Fruit fly (Drosophila melanogaster): ENCODE measurements around the gene Nnf1b.

The Nnf1b gene

DNA sequence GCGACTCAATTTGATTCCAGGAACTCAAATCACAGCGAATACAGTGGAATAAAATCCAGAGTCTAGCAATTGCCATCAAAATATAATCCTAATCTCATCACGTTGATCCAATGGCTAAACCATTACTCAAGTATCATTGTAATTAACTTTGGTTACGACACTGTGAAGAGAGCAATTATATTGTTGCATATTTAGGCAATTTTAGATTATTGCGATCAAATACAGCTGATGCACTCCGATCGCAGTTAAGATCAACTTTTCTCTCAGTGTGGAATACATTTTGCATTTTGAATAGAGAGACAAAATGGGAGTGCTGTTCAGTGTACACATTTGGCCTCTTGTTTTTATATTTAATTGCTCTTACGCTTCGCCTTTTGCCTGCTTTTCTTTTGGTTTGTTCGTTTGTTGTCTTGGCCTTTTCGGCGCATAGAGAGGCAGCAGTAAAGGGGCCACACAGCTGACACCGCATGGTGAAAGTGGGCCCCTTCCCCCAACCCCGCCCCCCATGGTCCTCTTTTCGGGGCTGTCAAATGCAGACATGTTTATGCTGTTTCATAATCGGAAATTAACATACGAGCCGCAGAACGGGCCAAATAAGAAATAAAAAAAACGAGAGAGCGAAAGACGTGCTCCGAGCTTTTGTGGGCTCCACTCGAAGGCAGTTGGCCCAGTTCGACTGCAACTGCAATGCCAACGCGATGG lies 35.9 kb downstream of the Nnf1b start (continued):
- TF ChIP-seq CG2875 (GFP tag; optimal IDR thresholded peaks at IDR 0.05): peak; percentile 56
- no peak for TF ChIP-seq klu (GFP tag; IDR thresholded peaks at IDR 0.05)
- TF ChIP-seq Ptx1 (GFP tag; IDR thresholded peaks at IDR 0.05): peak; percentile 71
- TF ChIP-seq CG15269 (tag; optimal IDR thresholded peaks at IDR 0.05): peak; percentile 61
- peak; percentile 49 for TF ChIP-seq Hr3 (GFP tag; optimal IDR thresholded peaks at IDR 0.05)
- no peak for TF ChIP-seq tll (GFP tag; optimal IDR thresholded peaks at IDR 0.05)
- TF ChIP-seq org-1 (GFP tag; optimal IDR thresholded peaks at IDR 0.05): peak; percentile 58
- no peak for TF ChIP-seq fd102C (GFP tag; optimal IDR thresholded peaks at IDR 0.05)
- no peak for TF ChIP-seq CG1024 (GFP tag; IDR thresholded peaks at IDR 0.05)
- no peak for TF ChIP-seq gt (GFP tag; IDR thresholded peaks at IDR 0.05)
- no peak for TF ChIP-seq usp (GFP tag; optimal IDR thresholded peaks at IDR 0.05)
- peak; percentile 18 for TF ChIP-seq CG12299 (tag; optimal IDR thresholded peaks at IDR 0.05)
- peak; percentile 37 for TF ChIP-seq CG9727 (GFP tag; optimal IDR thresholded peaks at IDR 0.05)
- TF ChIP-seq slp2 (GFP tag; optimal IDR thresholded peaks at IDR 0.05): peak; percentile 62
- TF ChIP-seq Mrtf (GFP tag; IDR thresholded peaks at IDR 0.05): no peak
- peak; percentile 87 for TF ChIP-seq CG1603 (tag; optimal IDR thresholded peaks at IDR 0.05)
- TF ChIP-seq Ets97D (GFP tag; optimal IDR thresholded peaks at IDR 0.05): no peak
- TF ChIP-seq Dip3 (GFP tag; optimal IDR thresholded peaks at IDR 0.05): peak; percentile 17
- TF ChIP-seq Hey (tag; optimal IDR thresholded peaks at IDR 0.05): no peak
- no peak for TF ChIP-seq CG9876 (GFP tag; optimal IDR thresholded peaks at IDR 0.05)
- peak; percentile 45 for TF ChIP-seq CG5180 (GFP tag; optimal IDR thresholded peaks at IDR 0.05)
- peak; percentile 88 for TF ChIP-seq dmrt99B (tag; optimal IDR thresholded peaks at IDR 0.05)
- TF ChIP-seq CG15073 (GFP tag; optimal IDR thresholded peaks at IDR 0.05): no peak
- TF ChIP-seq CG1602 (GFP tag; optimal IDR thresholded peaks at IDR 0.05): peak; percentile 38
- peak; percentile 49 for TF ChIP-seq lilli (GFP tag; optimal IDR thresholded peaks at IDR 0.05)
- TF ChIP-seq CG17328 (GFP tag; IDR thresholded peaks at IDR 0.05): peak; percentile 59; the same call in 1 of the 2 replicates
- peak; percentile 50 for TF ChIP-seq CG8924 (tag; optimal IDR thresholded peaks at IDR 0.05)
- peak; percentile 76 for TF ChIP-seq CG18262 (tag; optimal IDR thresholded peaks at IDR 0.05)
- peak; percentile 52 for TF ChIP-seq CG8089 (GFP tag; optimal IDR thresholded peaks at IDR 0.05)
- peak; percentile 63; the same call in 1 of the 2 replicates for TF ChIP-seq Xrp1 (GFP tag; IDR thresholded peaks at IDR 0.05)
- peak; percentile 33 for TF ChIP-seq tx (GFP tag; optimal IDR thresholded peaks at IDR 0.05)
- peak; percentile 69 for TF ChIP-seq pnt (GFP tag; optimal IDR thresholded peaks at IDR 0.05)
- TF ChIP-seq jing (GFP tag; optimal IDR thresholded peaks at IDR 0.05): peak; percentile 61
- peak; percentile 54 for TF ChIP-seq mam (GFP tag; optimal IDR thresholded peaks at IDR 0.05)
- peak; percentile 37 for TF ChIP-seq BtbVII (GFP tag; optimal IDR thresholded peaks at IDR 0.05)
- peak; percentile 40 for TF ChIP-seq wek (GFP tag; optimal IDR thresholded peaks at IDR 0.05)
- peak; percentile 59 for TF ChIP-seq pum (GFP tag; optimal IDR thresholded peaks at IDR 0.05)
- peak; percentile 67 for TF ChIP-seq sisA (GFP tag; IDR thresholded peaks at IDR 0.05)
- peak; percentile 50 for TF ChIP-seq Abd-B (GFP tag; optimal IDR thresholded peaks at IDR 0.05)
- TF ChIP-seq CG12071 (GFP tag; optimal IDR thresholded peaks at IDR 0.05): peak; percentile 74
- peak; percentile 5 for TF ChIP-seq Max (GFP tag; optimal IDR thresholded peaks at IDR 0.05)
- peak; percentile 43 to 56 for TF ChIP-seq Pdp1 (GFP tag; optimal IDR thresholded peaks at IDR 0.05)
- peak; percentile 22 for TF ChIP-seq CG6654 (GFP tag; optimal IDR thresholded peaks at IDR 0.05)
- TF ChIP-seq ap (GFP tag; IDR thresholded peaks at IDR 0.05): peak; percentile 34
- TF ChIP-seq CG18011 (GFP tag; optimal IDR thresholded peaks at IDR 0.05): no peak
- TF ChIP-seq CG2889 (GFP tag; IDR thresholded peaks at IDR 0.05): no peak
- TF ChIP-seq CG12942 (GFP tag; optimal IDR thresholded peaks at IDR 0.05): peak; percentile 54
- TF ChIP-seq Fer1 (GFP tag; optimal IDR thresholded peaks at IDR 0.05): peak; percentile 22
- TF ChIP-seq crp (GFP tag; optimal IDR thresholded peaks at IDR 0.05): peak in 1 of 2 experiments; percentile 61

Measured in whole organism, embryonic.